Worm (Caenorhabditis elegans) whole organism, dauer: ENCODE measurements around the gene trpl-2.

ENCODE experiments used
- unc-62 ChIP-seq: sonication (generic microtip); optimal IDR thresholded peaks from 2 replicates; lab custom pipeline; 2017; ENCODE audit warnings: missing biosample characterization, missing genetic modification reagents, missing genetic modification characterization

trpl-2 gene

DNA sequence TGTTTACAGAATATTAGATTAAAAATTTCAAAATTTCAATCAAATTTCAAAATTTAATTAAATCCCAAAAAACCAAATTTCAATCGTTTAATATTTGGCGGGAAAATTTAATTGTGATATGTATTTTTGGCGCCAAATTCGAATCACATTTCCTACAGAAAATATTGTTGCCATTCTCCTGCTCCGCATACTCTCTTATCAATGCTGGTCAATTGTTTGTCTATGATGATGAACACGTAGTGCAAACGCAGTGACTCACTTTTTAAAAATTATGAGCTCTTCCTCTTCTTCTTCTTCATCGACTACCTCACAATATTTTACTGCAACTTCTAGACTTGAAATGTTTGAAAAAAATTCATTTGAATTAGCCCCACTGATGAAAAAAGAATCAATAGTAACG is at the start of gene trpl-2:
Gene trpl-2, plus strand, starts transcription at position 210 of the 400 bp plus-strand sequence.
- no peak for TF ChIP-seq unc-62 (GFP tag; lab: Kevin White, UChicago)

DNA sequence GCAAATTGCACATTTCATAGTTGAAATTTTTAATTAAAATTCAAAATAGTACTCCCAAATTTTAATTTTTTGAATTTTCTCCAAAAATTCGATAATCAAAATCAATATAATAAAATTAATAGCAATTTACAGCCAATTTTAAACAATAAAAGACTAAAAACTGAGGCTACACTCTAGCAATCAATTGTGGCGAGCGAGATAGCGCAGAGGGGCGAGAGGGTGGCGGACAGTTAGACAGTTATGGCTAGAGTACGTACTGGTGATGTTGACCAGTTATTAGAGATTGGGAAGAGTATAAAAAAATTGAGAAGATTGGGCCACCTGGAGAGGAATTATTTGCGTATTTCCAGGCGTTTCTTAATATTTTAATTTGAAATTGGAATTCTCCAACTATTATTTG is 48.8 kb upstream of the trpl-2 start, which contains the start of gene nhr-78:
Gene nhr-78, minus strand, starts transcription at position 182 of the 400 bp plus-strand sequence.
- TF ChIP-seq unc-62 (GFP tag; lab: Kevin White, UChicago) = no peak

DNA sequence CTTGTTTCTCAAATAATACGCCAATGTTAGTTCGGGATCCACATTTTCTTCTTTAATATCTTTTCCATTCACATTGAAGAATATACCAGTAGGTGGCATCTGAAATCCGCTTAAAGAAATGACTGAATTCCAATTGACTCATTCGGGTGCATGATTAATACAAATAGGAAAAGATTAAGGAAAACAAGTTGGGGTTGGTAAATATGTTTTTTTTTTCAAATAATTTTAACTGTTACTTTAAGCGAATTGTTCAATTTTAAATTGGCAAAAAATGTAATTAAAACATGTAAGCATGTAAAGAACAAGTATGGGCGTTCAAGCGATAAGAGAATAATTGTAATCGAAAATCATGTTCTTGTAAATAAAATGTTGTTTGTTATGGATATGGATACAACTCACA is 42.4 kb upstream of the trpl-2 start, which contains the start of gene F15E6.6:
Gene F15E6.6, minus strand, starts transcription at position 101 of the 400 bp plus-strand sequence.
- no peak for TF ChIP-seq unc-62 (GFP tag; lab: Kevin White, UChicago)

DNA sequence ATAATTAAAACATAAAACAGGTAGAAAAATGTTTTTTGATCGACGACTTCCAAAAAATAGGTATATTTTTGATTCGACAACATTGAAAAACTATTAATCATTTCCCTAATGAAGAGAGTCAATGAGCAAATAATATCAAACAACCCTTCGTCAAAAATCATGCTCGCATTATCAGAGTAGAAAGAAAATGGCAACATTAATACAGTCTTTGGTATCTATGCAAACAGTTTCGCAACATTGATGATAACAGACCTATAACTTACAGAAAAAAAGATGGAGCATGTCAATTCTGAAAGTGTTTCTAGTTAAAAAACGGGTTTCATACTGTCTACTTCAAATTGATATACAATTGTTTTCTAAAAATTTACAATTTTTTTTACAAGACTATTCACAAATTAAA is 41.5 kb upstream of the trpl-2 start:
- no peak for TF ChIP-seq unc-62 (GFP tag; lab: Kevin White, UChicago)

DNA sequence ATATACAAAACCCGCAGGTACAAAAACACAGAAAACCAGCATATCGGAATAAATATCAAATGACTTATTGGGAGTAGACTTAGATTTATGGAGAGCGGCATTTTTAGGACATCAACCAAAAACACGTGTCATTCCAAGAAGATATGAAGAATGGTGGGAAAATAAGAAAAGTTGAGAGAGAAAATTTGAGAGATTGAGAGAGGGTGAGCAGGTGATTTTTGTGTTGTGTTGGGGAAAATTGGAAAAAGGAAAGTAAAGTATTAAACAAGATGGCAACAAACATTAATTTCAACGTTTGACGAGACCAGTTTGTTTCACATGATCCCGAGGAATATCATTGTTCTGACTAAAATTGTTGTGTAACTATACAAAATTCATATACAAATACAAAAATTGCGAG is 38.1 kb upstream of the trpl-2 start, which contains the start of gene srv-4:
Gene srv-4, minus strand, starts transcription at position 101 of the 400 bp plus-strand sequence.
- no peak for TF ChIP-seq unc-62 (GFP tag; lab: Kevin White, UChicago)

DNA sequence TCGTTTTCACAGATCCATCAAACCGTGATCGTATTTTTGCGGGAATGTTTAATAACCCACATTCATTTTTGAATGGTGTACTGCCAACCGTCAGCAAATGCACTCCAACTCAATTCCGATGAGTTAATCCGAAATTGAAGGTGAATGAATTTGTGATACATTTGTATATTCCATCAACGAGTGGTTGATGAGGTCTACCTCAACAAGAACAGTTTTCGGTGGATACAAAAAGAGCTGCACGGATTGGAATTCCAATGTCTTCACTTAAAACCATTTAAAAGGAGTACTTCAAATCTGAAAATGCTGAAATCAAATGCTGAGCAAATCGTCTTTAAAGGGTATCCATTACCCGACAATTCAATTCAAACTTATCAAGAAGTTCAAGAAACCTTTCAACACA is 37.2 kb upstream of the trpl-2 start, which contains the start of gene F15E6.5:
Gene F15E6.5, plus strand, starts transcription at position 301 of the 400 bp plus-strand sequence.
- TF ChIP-seq unc-62 (GFP tag; lab: Kevin White, UChicago) = no peak

DNA sequence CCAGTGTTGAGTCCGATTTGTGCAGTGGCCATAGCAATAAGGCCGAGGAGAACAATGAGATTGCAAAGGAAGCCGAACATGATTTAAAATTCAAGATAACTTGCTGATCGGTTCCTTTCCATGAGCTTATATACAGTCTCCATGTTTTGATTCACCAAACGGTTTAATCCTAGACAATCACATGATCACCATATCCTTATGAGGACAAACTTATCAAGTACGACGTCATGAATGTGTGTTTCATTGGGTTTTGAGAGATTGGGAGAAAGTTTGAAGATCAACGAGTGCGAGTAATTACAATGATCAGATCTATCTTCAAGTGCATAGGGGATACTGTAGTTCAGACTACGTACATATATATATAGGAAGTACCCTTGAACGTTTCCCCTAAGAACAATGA is 36.0 kb upstream of the trpl-2 start, which contains the start of gene dct-7:
Gene dct-7, minus strand, starts transcription at position 101 of the 400 bp plus-strand sequence.
- no peak for TF ChIP-seq unc-62 (GFP tag; lab: Kevin White, UChicago)

DNA sequence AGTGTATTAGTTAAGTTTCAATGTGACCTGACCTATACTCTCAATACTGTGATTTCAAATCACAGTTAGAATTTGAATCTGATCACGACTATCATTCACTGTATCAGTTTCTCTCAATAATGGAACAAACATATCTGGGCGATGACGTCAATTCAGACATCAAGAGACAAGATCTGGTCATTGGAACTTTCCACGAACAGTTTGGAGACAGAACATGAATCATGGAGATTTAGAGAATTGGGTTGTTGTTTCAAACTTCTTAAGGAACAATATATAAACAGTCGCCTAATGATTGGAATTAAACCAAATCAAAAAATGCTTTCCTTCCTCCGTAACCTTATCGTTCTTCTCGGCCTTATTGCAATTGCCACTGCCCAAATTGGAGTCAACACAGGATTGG is 35.3 kb upstream of the trpl-2 start, which contains the start of gene F15E6.4:
Gene F15E6.4, plus strand, starts transcription at position 301 of the 400 bp plus-strand sequence.
- no peak for TF ChIP-seq unc-62 (GFP tag; lab: Kevin White, UChicago)

DNA sequence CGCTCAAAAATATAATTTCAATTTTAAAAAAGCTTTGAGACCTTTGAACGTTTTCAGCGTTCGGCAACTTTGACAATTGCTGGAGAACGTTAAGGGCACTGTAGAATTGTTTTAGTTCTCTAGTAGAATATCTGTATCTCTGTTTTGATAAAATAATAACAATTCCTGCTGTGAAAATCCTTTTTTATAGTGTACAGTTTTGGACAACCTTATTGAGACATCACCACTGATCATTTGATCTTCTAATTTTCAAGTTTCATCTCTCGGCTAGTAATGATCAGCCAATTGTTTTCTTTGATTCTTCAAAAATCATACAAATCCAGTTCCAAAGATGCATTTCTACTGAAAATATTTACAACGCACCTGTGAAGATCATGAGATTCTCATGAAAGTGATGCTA is 33.9 kb upstream of the trpl-2 start, which contains the start of gene F15E6.10:
Gene F15E6.10, plus strand, starts transcription at position 301 of the 400 bp plus-strand sequence.
- TF ChIP-seq unc-62 (GFP tag; lab: Kevin White, UChicago) = no peak

DNA sequence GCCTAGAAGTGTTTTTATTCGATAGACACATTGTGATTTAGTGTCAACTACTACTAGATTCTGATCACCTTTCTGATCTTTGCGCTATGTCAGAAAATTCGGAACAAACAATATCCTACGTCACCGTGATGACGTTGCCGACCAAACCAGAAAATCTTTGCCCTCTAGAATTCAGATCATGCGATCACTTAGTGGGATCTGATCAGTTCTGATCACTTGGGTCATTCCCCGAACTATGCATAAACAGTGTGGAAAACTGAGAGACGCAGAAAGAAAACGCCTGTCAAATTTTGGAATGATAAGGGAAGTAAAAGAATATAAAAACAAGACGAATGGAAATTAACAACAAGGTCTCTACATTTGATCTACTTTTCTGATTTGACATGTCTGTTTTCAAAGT is 31.9 kb upstream of the trpl-2 start, which contains the start of gene F15E6.3:
Gene F15E6.3, plus strand, starts transcription at position 344 of the 400 bp plus-strand sequence.
- TF ChIP-seq unc-62 (GFP tag; lab: Kevin White, UChicago) = no peak

DNA sequence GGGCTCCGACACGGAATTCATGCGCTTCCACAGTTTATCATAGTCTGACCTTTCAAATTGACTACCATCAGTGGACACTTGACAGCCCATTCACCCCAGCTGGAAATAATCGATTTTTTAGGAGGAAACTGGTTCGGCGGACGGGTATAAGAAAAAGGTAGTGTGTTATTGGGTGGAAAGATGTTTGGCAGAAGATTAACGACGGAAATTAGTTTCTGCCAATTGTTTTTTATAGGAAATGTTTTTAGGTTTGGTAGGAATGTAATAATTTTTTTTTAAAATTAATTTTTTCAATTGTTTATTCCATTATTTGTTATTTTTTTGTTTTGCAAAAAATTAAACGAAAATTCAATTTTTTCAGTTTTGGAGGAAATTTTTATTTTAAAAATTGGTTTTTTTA is 27.5 kb upstream of the trpl-2 start, which contains the start of gene F15E6.9:
Gene F15E6.9, minus strand, starts transcription at position 101 of the 400 bp plus-strand sequence.
- no peak for TF ChIP-seq unc-62 (GFP tag; lab: Kevin White, UChicago)

DNA sequence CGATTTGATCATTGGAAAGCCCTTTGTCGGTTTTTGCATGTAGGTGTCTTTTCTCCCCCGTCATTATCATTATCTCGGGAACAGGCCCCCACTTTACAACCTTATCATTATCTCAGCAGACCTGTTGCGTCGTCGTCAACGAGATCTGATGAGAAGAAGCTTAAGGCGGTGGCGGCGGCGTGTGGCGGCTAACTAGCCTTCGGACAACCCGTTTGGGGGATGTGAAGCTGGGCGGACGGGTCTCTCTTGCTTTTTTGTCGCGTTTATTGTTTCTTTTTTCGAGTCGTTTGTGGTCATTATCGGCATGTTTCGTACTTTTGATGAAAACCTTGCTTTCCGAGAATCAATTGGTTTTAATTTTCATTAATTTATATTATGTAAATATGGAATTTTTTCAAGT is 26.5 kb upstream of the trpl-2 start:
- no peak for TF ChIP-seq unc-62 (GFP tag; lab: Kevin White, UChicago)

DNA sequence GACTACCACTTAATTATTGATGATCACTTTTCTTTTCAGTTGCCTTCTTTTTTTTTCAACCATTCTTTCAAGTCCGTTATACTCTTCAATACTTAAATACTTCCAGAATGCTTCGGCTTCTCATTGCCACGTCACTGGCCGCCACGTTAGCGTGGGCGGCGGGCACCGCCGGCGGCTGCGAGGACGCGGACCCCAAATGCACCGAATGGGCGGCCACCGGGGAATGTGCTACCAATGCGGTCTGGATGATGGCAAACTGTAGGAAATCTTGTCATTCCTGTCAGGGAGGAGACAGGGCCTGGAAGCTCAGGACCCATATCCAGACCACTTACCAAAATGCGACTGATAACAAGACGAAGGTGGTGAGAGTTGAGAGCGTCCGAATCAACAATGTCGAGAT is 25.3 kb upstream of the trpl-2 start, which contains the start of gene lgc-22:
Gene lgc-22, plus strand, starts transcription at position 105 of the 400 bp plus-strand sequence.
- no peak for TF ChIP-seq unc-62 (GFP tag; lab: Kevin White, UChicago)

DNA sequence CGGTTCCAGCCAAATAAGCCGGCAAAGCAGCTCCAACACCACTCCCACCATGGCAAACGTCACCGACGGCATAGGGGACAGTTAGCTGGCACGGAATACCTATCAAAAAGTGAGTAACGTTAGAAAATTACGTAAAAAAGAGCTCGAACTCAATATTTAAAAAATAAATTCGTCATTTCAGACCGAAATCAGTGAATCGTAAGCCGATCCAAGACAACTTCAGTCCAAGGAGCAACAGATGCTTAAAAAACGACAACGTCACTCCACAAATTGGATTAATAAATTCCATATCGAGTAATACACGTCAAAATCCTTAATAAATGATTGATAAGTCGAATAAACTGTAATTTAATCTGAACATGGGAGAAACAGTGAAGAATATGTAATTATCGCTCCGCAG is 20.1 kb upstream of the trpl-2 start:
- TF ChIP-seq unc-62 (GFP tag; lab: Kevin White, UChicago) = no peak

DNA sequence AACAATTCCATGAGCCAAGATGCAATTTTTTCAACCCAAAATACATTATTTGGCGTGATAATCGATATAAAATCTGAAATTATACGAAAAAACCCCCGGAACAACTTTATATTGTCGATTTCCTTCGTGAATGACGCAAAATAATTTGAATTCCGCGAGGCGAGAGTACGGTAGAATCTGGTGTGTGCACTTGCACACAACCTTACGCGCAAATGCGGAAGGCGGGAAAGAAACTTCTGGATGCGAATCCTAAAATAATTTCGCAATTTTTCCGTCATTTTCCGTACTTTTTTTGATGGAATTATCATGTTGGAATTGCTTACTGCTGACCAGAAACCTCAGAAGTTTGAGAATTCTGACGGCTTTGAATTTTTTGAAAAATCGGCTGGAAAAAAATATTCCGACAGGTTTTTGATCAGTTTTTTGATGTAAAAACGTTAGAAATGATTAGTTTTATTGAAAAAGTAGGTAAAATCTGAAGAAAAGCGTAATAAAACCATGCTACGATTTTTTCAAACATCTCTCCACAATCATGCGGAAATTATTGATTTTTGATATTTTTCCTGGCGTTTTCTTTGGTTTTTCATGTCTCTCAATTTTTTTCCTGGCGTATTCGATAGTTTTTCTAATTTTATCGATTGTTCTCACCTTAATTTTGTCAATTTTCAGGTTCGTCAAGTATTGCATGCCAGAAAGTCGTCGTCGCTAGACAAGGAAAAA is 19.1 kb upstream of the trpl-2 start, which contains the start of gene set-9:
Gene set-9, plus strand, starts transcription at position 670 of the 720 bp plus-strand sequence.
- no peak for TF ChIP-seq unc-62 (GFP tag; lab: Kevin White, UChicago)

DNA sequence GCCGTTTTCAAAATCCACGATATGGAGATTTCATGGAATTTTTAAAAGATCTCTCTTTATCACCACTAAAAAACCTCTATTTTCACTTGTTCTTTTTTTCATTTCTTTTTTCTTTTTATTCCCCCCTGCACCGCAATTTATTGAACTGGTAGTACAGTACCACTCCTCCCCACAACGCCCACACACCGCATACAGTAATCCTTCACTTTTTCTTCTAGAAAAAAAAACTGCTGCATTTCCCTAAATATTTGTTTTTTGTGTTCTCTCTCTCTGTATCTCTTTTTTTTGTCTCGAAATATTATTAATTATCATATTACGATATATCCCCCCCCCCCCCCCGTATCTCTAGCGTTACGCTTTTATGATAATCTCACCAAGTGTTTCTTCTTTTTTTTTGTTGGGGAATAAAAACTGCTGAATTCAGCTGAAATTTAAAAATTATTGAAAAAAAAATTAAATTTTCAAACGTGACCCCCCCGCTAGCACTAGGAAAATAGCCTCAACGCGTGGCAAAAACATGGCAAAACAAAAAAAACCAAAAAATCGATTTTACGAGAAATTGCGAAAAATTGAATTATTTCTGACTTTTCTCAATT is 9.5 kb upstream of the trpl-2 start, which contains the start of gene Y24D9B.1:
Gene Y24D9B.1, plus strand, starts transcription at position 546 of the 596 bp plus-strand sequence.
- no peak for TF ChIP-seq unc-62 (GFP tag; lab: Kevin White, UChicago)
